Worm (Caenorhabditis elegans): ENCODE data around the gene F25G6.1.

DNA sequence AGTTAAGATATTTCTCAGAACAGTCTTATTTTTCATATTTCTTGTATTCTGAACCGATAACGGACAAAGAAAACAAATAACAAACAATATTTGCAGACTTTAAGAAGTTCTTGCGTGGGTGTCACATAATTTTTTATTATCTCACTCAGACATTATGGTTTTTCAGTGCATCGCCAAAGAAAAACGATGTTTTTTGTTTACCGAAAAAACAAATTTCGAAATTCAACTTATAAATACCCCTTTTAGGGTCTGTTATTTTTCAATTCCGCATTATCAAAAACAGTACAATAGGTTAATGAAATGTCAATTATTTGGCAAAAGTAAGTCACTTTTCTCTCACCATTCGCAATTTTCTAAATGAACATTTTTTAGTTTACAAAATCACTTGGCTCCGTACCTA is 37.8 kb upstream of the F25G6.1 start, which contains the start of gene otpl-4:
- TF ChIP-seq fos-1 (tag; optimal IDR thresholded peaks at IDR 0.05) (no peak), nhr-10 (tag; optimal IDR thresholded peaks at IDR 0.05) (no peak), sem-4 (tag; optimal IDR thresholded peaks at IDR 0.05) (no peak), nhr-237 (tag; optimal IDR thresholded peaks at IDR 0.05) (no peak), zag-1 (tag; optimal IDR thresholded peaks at IDR 0.05) (no peak)
